Fruit fly (Drosophila melanogaster): ENCODE data around the gene CG11436.

DNA sequence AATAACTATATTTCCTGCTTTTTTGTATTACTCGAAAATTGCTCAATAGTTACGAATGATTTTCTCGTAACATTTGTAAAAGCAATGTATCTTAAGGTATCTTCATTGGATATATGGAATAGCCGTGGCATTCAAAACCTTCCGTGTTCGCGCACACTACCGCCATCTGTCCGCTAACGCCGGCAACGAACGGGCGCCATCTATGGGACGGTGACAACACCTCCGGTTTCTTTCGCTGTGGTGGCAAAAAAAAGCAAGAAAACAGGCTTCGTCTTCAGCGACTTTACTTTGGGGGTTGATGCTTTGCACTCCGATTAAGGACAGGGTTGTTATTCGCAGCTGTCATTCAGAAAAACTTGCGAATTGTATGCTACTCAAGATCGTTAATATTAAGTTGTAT lies 44.6 kb downstream of the CG11436 start:
- TF ChIP-seq ttk (optimal IDR thresholded peaks at IDR 0.05) (no peak), Myc (optimal IDR thresholded peaks at IDR 0.05) (no peak), psq (optimal IDR thresholded peaks at IDR 0.05) (no peak)
